Worm (Caenorhabditis elegans): Measurements from ENCODE around the gene mec-14.

Gene mec-14

ce11 chrIII:7153747-7154238 is 39.0 kb downstream of the mec-14 start, which contains the start of gene ogt-1 (continued):
- TF ChIP-seq nhr-90 (tag; optimal IDR thresholded peaks at IDR 0.05; ENCODE audit: poor library complexity) = peak; percentile 76
- peak; percentile 83 for TF ChIP-seq nhr-47 (tag; optimal IDR thresholded peaks at IDR 0.05)
- TF ChIP-seq mab-9 (GFP tag; IDR thresholded peaks at IDR 0.05) = no peak
- TF ChIP-seq lsy-2 (tag; optimal IDR thresholded peaks at IDR 0.05) = peak; percentile 88 to 90
- TF ChIP-seq unc-30 (tag; optimal IDR thresholded peaks at IDR 0.05) = no peak
- peak; percentile 87 for TF ChIP-seq ztf-4 (tag; optimal IDR thresholded peaks at IDR 0.05)
- TF ChIP-seq fkh-10 (GFP tag; optimal IDR thresholded peaks at IDR 0.05) = peak; percentile 61
- TF ChIP-seq irx-1 (tag; optimal IDR thresholded peaks at IDR 0.05) = peak; percentile 62
- no peak for TF ChIP-seq aha-1 (tag; optimal IDR thresholded peaks at IDR 0.05)
- no peak for TF ChIP-seq ceh-88 (GFP tag; IDR thresholded peaks at IDR 0.05)
- peak; percentile 86 for TF ChIP-seq nhr-19 (GFP tag; conservative IDR thresholded peaks at IDR 0.05)
- TF ChIP-seq fkh-8 (tag; optimal IDR thresholded peaks at IDR 0.05) = peak; percentile 46
- no peak for TF ChIP-seq unc-130 (tag; optimal IDR thresholded peaks at IDR 0.05)
- TF ChIP-seq C16A3.4 (tag; optimal IDR thresholded peaks at IDR 0.05) = peak; percentile 69
- TF ChIP-seq hlh-17 (GFP tag; optimal IDR thresholded peaks at IDR 0.05; ENCODE audit: borderline replicate concordance) = no peak
- TF ChIP-seq ces-1 (GFP tag; optimal IDR thresholded peaks at IDR 0.05) = no peak
- TF ChIP-seq ets-5 (GFP tag; IDR thresholded peaks at IDR 0.05) = no peak
- peak; percentile 16 for TF ChIP-seq pag-3 (tag; optimal IDR thresholded peaks at IDR 0.05; ENCODE audit: borderline replicate concordance, insufficient read depth)
- TF ChIP-seq zip-4 (GFP tag; optimal IDR thresholded peaks at IDR 0.05) = no peak
- peak; percentile 76 for TF ChIP-seq snpc-4 (tag; optimal IDR thresholded peaks at IDR 0.05)
- TF ChIP-seq ceh-63 (GFP tag; optimal IDR thresholded peaks at IDR 0.05) = no peak
- peak; percentile 64 to 70 (median 66) for TF ChIP-seq dpl-1 (GFP tag; optimal IDR thresholded peaks at IDR 0.05)
- peak in 1 of 2 experiments; percentile 79 for TF ChIP-seq mdl-1 (tag; optimal IDR thresholded peaks at IDR 0.05)
- TF ChIP-seq efl-1 (optimal IDR thresholded peaks at IDR 0.05) = peak; percentile 83 to 91
- peak; percentile 61 to 94 for TF ChIP-seq efl-1 (GFP tag; optimal IDR thresholded peaks at IDR 0.05 in 1 of 2)
- TF ChIP-seq unc-62 (GFP tag; optimal IDR thresholded peaks at IDR 0.05) = no peak
- no peak for TF ChIP-seq nhr-12 (tag; optimal IDR thresholded peaks at IDR 0.05)
- TF ChIP-seq dsc-1 (tag; optimal IDR thresholded peaks at IDR 0.05) = peak; percentile 33
- TF ChIP-seq jun-1 (tag; optimal IDR thresholded peaks at IDR 0.05) = peak; percentile 68
- peak; percentile 67 for TF ChIP-seq ceh-8 (GFP tag; optimal IDR thresholded peaks at IDR 0.05)
- peak; percentile 74 for TF ChIP-seq nhr-11 (tag; optimal IDR thresholded peaks at IDR 0.05)
- TF ChIP-seq blmp-1 (tag; optimal IDR thresholded peaks at IDR 0.05) = peak; percentile 69
- TF ChIP-seq mep-1 (tag; optimal IDR thresholded peaks at IDR 0.05) = peak; percentile 93
- TF ChIP-seq zag-1 (tag; optimal IDR thresholded peaks at IDR 0.05) = peak; percentile 39
- TF ChIP-seq pax-3 (tag; optimal IDR thresholded peaks at IDR 0.05) = no peak
- peak in 3 of 6 experiments; percentile 18 to 83 (median 78) for TF ChIP-seq elt-3 (tag; optimal IDR thresholded peaks at IDR 0.05)
- TF ChIP-seq xbp-1 (tag; optimal IDR thresholded peaks at IDR 0.05) = peak; percentile 80
- TF ChIP-seq unc-86 (tag; optimal IDR thresholded peaks at IDR 0.05) = peak; percentile 72
- TF ChIP-seq nhr-85 (tag) = peak; percentile 96
- TF ChIP-seq nhr-76 (tag; optimal IDR thresholded peaks at IDR 0.05) = no peak
- TF ChIP-seq nhr-84 (tag; optimal IDR thresholded peaks at IDR 0.05) = no peak
- no peak for TF ChIP-seq C04F5.9 (tag; optimal IDR thresholded peaks at IDR 0.05)
- no peak for TF ChIP-seq tlp-1 (tag; optimal IDR thresholded peaks at IDR 0.05)
- peak; percentile 82 for TF ChIP-seq fos-1 (tag; optimal IDR thresholded peaks at IDR 0.05)
- peak; percentile 72 for TF ChIP-seq lir-3 (tag; optimal IDR thresholded peaks at IDR 0.05; ENCODE audit: poor library complexity)
- peak; percentile 84 for TF ChIP-seq ama-1 (optimal IDR thresholded peaks at IDR 0.05)
- peak; percentile 71 to 80 for TF ChIP-seq lin-35 (GFP tag; optimal IDR thresholded peaks at IDR 0.05)
- TF ChIP-seq nhr-28 (tag; optimal IDR thresholded peaks at IDR 0.05) = no peak
- peak; percentile 62 for TF ChIP-seq elt-2 (tag; optimal IDR thresholded peaks at IDR 0.05)
- peak; percentile 69 for TF ChIP-seq grh-1 (GFP tag; IDR thresholded peaks at IDR 0.05)
- TF ChIP-seq lin-39 (tag; optimal IDR thresholded peaks at IDR 0.05) = no peak
- no peak for TF ChIP-seq sptf-1 (tag; optimal IDR thresholded peaks at IDR 0.05)
- TF ChIP-seq ztf-11 (tag; optimal IDR thresholded peaks at IDR 0.05) = no peak
